Worm (Caenorhabditis elegans): ENCODE measurements around the gene K10B4.1.

ce11 chrII:178146-178545 lies 42.9 kb downstream of the K10B4.1 start:
- no peak for TF ChIP-seq dao-5 (tag; optimal IDR thresholded peaks at IDR 0.05)
- TF ChIP-seq him-1 (tag; optimal IDR thresholded peaks at IDR 0.05), result no peak
- TF ChIP-seq W03F9.2 (tag; optimal IDR thresholded peaks at IDR 0.05), result no peak

All from whole organism, L4/young adult.